Worm (Caenorhabditis elegans): Measurements from ENCODE around the gene clec-245.

ce11 chrV:18138695-18139094 lies 49.5 kb downstream of the clec-245 start, which contains the start of gene Y37H2A.10:
- TF ChIP-seq mml-1 (tag; optimal IDR thresholded peaks at IDR 0.05): no peak
- TF ChIP-seq zag-1 (tag; optimal IDR thresholded peaks at IDR 0.05): no peak
- no peak for TF ChIP-seq unc-62 (GFP tag; optimal IDR thresholded peaks at IDR 0.05)

All from whole organism, L3 larva.